Worm (Caenorhabditis elegans) whole organism, midembryonic: Measurements from ENCODE around the gene flp-10.

Experiments used
- T22C8.4 ChIP-seq: fragments of 200-800 bp; sonication (Bioruptor generic); IDR thresholded peaks from 2 replicates; pipeline ENCODE4 v1.3.6; 2022; ENCODE audit warnings: missing genetic modification characterization, missing compliant biosample characterization
- cog-1 ChIP-seq: sonication (generic microtip); optimal IDR thresholded peaks from 2 replicates; lab custom pipeline; 2016; ENCODE audit warnings: missing genetic modification characterization, missing compliant biosample characterization
- flt-1 ChIP-seq: fragments of 200-800 bp; sonication (Bioruptor generic); IDR thresholded peaks from 2 replicates; pipeline ENCODE4 v1.3.6; 2022; ENCODE audit warnings: missing genetic modification characterization, missing compliant biosample characterization
- klf-2 ChIP-seq: fragments of 200-800 bp; sonication (Bioruptor generic); conservative IDR thresholded peaks from 2 replicates; pipeline ENCODE4 v1.3.6; 2022; ENCODE audit warnings: missing genetic modification reagents, missing genetic modification characterization, missing compliant biosample characterization
- med-1 ChIP-seq: sonication (generic microtip); optimal IDR thresholded peaks from 2 replicates; lab custom pipeline; 2017; ENCODE audit warnings: missing genetic modification characterization, mild to moderate bottlenecking, missing compliant biosample characterization, antibody characterized with exemption, missing genetic modification reagents; ENCODE audit not compliant: insufficient read depth
- ref-1 ChIP-seq: fragments of 200-800 bp; sonication (Bioruptor generic); conservative IDR thresholded peaks from 2 replicates; pipeline ENCODE4 v1.3.6; 2022; ENCODE audit warnings: missing genetic modification reagents, missing genetic modification characterization, missing compliant biosample characterization
- tab-1 ChIP-seq: fragments of 200-800 bp; sonication (Bioruptor generic); IDR thresholded peaks from 2 replicates; pipeline ENCODE4 v1.3.6; 2022; ENCODE audit warnings: missing genetic modification characterization, missing compliant biosample characterization
- ztf-23 ChIP-seq: fragments of 200-800 bp; sonication (Bioruptor generic); IDR thresholded peaks from 2 replicates; pipeline ENCODE4 v1.3.6; 2022; ENCODE audit warnings: missing genetic modification reagents, missing genetic modification characterization, missing compliant biosample characterization
- ztf-29 ChIP-seq: fragments of 200-800 bp; sonication (Bioruptor generic); IDR thresholded peaks from 2 replicates; pipeline ENCODE4 v1.3.6; 2022; ENCODE audit warnings: missing genetic modification reagents, missing genetic modification characterization, missing compliant biosample characterization

flp-10 gene

ce11 chrIV:7914991-7915390, 46.3 kb downstream of the flp-10 start, which contains the start of gene C49H3.4:
Gene C49H3.4 (plus strand): TSS chrIV:7915291.
- TF ChIP-seq ref-1 (no peak), ztf-29 (GFP tag; lab: Robert Waterston, UW) (no peak)

- no peak for TF ChIP-seq T22C8.4
- no peak for TF ChIP-seq ztf-29 (GFP tag; lab: Robert Waterston, UW)
- TF ChIP-seq med-1 (GFP tag; lab: Kevin White, UChicago) = no peak
- no peak for TF ChIP-seq klf-2
- no peak for TF ChIP-seq ref-1
- no peak for TF ChIP-seq flt-1 (GFP tag; lab: Robert Waterston, UW)
- TF ChIP-seq tab-1 = no peak
- TF ChIP-seq ztf-23 = no peak
Measured at ce11 chrIV:7916907-7917306, 48.2 kb downstream of the flp-10 start.

ce11 chrIV:7917881-7918280, 49.2 kb downstream of the flp-10 start:
- no peak for TF ChIP-seq flt-1 (GFP tag; lab: Robert Waterston, UW)
- no peak for TF ChIP-seq ztf-23
- no peak for TF ChIP-seq ref-1
- TF ChIP-seq tab-1 = no peak
- no peak for TF ChIP-seq T22C8.4
- no peak for TF ChIP-seq klf-2
- no peak for TF ChIP-seq cog-1 (tag; lab: Kevin White, UChicago)
- TF ChIP-seq ztf-29 (GFP tag; lab: Robert Waterston, UW) = no peak
- TF ChIP-seq med-1 (GFP tag; lab: Kevin White, UChicago) = no peak
